Worm (Caenorhabditis elegans) whole organism, L4/young adult: ENCODE results near the gene C25F6.1.

Experiments used
- W03F9.2 ChIP-seq: fragments of 150-350 bp; optimal IDR thresholded peaks from 2 replicates; lab custom pipeline; 2014; ENCODE audit warnings: missing biosample characterization, missing genetic modification characterization
- dao-5 ChIP-seq: sonication (generic microtip); optimal IDR thresholded peaks from 2 replicates; lab custom pipeline; 2016; ENCODE audit warnings: missing genotype, missing genetic modification characterization, moderate library complexity, missing compliant biosample characterization
- him-1 ChIP-seq: sonication (generic microtip); optimal IDR thresholded peaks from 2 replicates; lab custom pipeline; 2016; ENCODE audit warnings: missing genotype, missing genetic modification reagents, missing genetic modification characterization, missing compliant biosample characterization

DNA sequence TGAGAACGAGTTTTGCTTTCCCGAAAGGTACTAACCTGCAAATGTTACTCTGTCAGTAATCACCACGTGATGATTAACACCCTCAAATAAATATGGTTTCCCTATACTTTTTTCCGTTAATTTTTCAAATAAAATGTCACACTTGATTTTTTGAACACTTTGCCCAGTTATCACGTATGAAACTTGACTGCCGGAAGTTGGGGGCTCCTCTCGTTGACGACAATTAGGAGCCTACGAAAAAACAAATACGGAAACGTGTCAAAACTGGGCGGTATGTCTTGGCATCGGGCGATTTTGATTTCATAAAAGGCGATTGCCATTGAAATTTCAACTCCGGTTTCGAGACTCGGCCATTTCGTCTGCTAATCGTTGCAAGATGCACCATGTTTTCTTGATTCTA, 38.3 kb upstream of the C25F6.1 start, which contains the start of gene C25F6.8:
- TF ChIP-seq him-1 (tag; lab: Kevin White, UChicago) (no peak), W03F9.2 (tag; lab: Kevin White, UChicago) (no peak), dao-5 (tag; lab: Kevin White, UChicago) (no peak)
